Worm (Caenorhabditis elegans) whole organism, L4/young adult: ENCODE results near the gene srd-11.

Experiments
- W03F9.2 ChIP-seq: fragments of 150-350 bp; optimal IDR thresholded peaks from 2 replicates; lab custom pipeline; 2014; ENCODE audit warnings: missing biosample characterization, missing genetic modification characterization
- dao-5 ChIP-seq: sonication (generic microtip); optimal IDR thresholded peaks from 2 replicates; lab custom pipeline; 2016; ENCODE audit warnings: missing genotype, missing genetic modification characterization, moderate library complexity, missing compliant biosample characterization
- him-1 ChIP-seq: sonication (generic microtip); optimal IDR thresholded peaks from 2 replicates; lab custom pipeline; 2016; ENCODE audit warnings: missing genotype, missing genetic modification reagents, missing genetic modification characterization, missing compliant biosample characterization

ce11 chrV:13580696-13581095 lies 39.0 kb downstream of the srd-11 start, which contains the start of gene C50B8.5:
- TF ChIP-seq him-1 (tag; lab: Kevin White, UChicago) (no peak), dao-5 (no peak), W03F9.2 (no peak)
